Fruit fly (Drosophila melanogaster): Measurements from ENCODE around the gene CG9541.

The CG9541 gene

DNA sequence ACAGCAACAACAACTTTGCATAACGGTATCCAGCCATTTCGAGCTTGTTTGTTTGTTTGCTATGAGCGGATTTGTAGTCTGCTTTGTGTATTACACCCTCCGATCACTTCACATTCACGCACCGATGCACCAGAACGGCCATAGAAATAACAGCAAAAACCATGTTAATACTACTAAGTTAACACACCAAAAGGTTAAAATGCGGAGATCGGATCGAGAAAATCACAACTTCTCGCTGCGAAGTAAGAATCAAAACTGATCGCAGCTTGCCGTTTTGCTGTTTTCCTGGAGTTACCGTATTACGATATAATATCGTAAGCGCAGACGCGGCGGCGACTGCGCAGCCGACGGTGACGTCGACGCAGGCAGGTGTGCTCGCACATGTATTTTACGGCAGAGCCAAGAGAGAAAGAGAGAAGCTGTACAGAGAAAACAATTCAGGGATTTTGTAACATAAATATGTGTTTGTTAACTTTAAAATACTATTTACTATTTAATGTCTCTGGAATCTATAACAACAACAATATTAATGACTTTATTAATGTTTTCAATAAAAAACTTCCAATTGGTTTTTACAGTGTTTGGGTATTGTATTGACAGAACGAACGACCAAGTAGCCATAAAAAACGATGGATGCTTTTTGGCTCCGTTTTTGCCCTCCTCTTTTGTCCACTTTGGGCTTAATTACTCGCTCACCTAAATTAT is 9.5 kb upstream of the CG9541 start, which contains the start of gene CG13101 (continued):
- TF ChIP-seq run (tag; optimal IDR thresholded peaks at IDR 0.05) (peak; percentile 85), Gug (GFP tag; IDR thresholded peaks at IDR 0.05) (peak; percentile 67; the same call in 3 of the 4 replicates), Hsf (GFP tag; optimal IDR thresholded peaks at IDR 0.05) (peak; percentile 92), pb (GFP tag; optimal IDR thresholded peaks at IDR 0.05) (peak; percentile 62), CG7839 (tag; optimal IDR thresholded peaks at IDR 0.05) (peak; percentile 95), CG2889 (GFP tag; IDR thresholded peaks at IDR 0.05) (peak; percentile 88), NfI (GFP tag; optimal IDR thresholded peaks at IDR 0.05) (peak; percentile 80), CG13287 (GFP tag; IDR thresholded peaks at IDR 0.05; ENCODE audit: partially characterized antibody) (peak; percentile 22; the same call in 1 of the 2 replicates), Lpt (GFP tag; optimal IDR thresholded peaks at IDR 0.05) (no peak), pros (GFP tag; optimal IDR thresholded peaks at IDR 0.05) (peak; percentile 21), CG17359 (tag; optimal IDR thresholded peaks at IDR 0.05) (peak; percentile 93), CG7556 (GFP tag; optimal IDR thresholded peaks at IDR 0.05) (peak; percentile 95), ab (GFP tag; optimal IDR thresholded peaks at IDR 0.05) (no peak), CG8944 (GFP tag; optimal IDR thresholded peaks at IDR 0.05) (peak; percentile 66), CG12299 (tag; optimal IDR thresholded peaks at IDR 0.05) (peak; percentile 88), scrt (GFP tag; optimal IDR thresholded peaks at IDR 0.05) (peak; percentile 79), Side (GFP tag; optimal IDR thresholded peaks at IDR 0.05) (peak; percentile 77), ara (GFP tag; IDR thresholded peaks at IDR 0.05) (peak; percentile 93), CG10979 (tag; optimal IDR thresholded peaks at IDR 0.05) (peak; percentile 94), CG7372 (GFP tag; IDR thresholded peaks at IDR 0.05) (peak; percentile 90), Sin3A (optimal IDR thresholded peaks at IDR 0.05) (no peak), Taf1 (GFP tag; IDR thresholded peaks at IDR 0.05) (peak; percentile 85), CG17612 (GFP tag; IDR thresholded peaks at IDR 0.05) (peak; percentile 87), Hr3 (GFP tag; optimal IDR thresholded peaks at IDR 0.05) (peak; percentile 90), sc (optimal IDR thresholded peaks at IDR 0.05) (no peak), sc (GFP tag; optimal IDR thresholded peaks at IDR 0.05) (peak; percentile 85), Sry-δ (GFP tag; optimal IDR thresholded peaks at IDR 0.05) (peak; percentile 42), CG12104 (GFP tag; optimal IDR thresholded peaks at IDR 0.05) (peak; percentile 84), CG4707 (GFP tag; optimal IDR thresholded peaks at IDR 0.05) (peak; percentile 57), sd (tag; optimal IDR thresholded peaks at IDR 0.05) (peak; percentile 84), abd-A (tag; optimal IDR thresholded peaks at IDR 0.05) (peak; percentile 24), YL-1 (GFP tag; optimal IDR thresholded peaks at IDR 0.05) (peak; percentile 61), wek (GFP tag; optimal IDR thresholded peaks at IDR 0.05) (no peak), CG33213 (GFP tag; optimal IDR thresholded peaks at IDR 0.05) (peak; percentile 56), Atf6 (GFP tag; IDR thresholded peaks at IDR 0.05) (peak; percentile 96), CG10431 (GFP tag; optimal IDR thresholded peaks at IDR 0.05) (peak; percentile 55), h (optimal IDR thresholded peaks at IDR 0.05) (no peak), CG6272 (GFP tag; IDR thresholded peaks at IDR 0.05) (no peak; the same call in none of the 2 replicates), slp2 (GFP tag; optimal IDR thresholded peaks at IDR 0.05) (peak; percentile 83), CG9932 (GFP tag; IDR thresholded peaks at IDR 0.05) (peak; percentile 93), gem (tag; optimal IDR thresholded peaks at IDR 0.05) (peak; percentile 97), D19B (GFP tag; optimal IDR thresholded peaks at IDR 0.05) (peak; percentile 77), shn (GFP tag; optimal IDR thresholded peaks at IDR 0.05) (peak; percentile 3), lola (GFP tag; optimal IDR thresholded peaks at IDR 0.05) (peak in 1 of 3 experiments; percentile 93), CG12071 (GFP tag; optimal IDR thresholded peaks at IDR 0.05) (peak; percentile 72), org-1 (GFP tag; optimal IDR thresholded peaks at IDR 0.05) (peak; percentile 89), CG17328 (GFP tag; IDR thresholded peaks at IDR 0.05) (peak; percentile 96), danr (GFP tag; IDR thresholded peaks at IDR 0.05) (peak; percentile 85), CG8089 (GFP tag; optimal IDR thresholded peaks at IDR 0.05) (peak; percentile 63), Bgb (GFP tag; IDR thresholded peaks at IDR 0.05; ENCODE audit: partially characterized antibody) (no peak)

Measured in whole organism, embryonic.